Fruit fly (Drosophila melanogaster): ENCODE data around the gene tna.
A peak's percentile ranks its signal among the peaks of the same experiment; 100 is the strongest.

The tna gene

dm6 chr3L:10856534-10857030 is 21.3 kb downstream of the tna start (continued):
- TF ChIP-seq odd (GFP tag; optimal IDR thresholded peaks at IDR 0.05) (peak; percentile 36), CG16863 (GFP tag; optimal IDR thresholded peaks at IDR 0.05) (peak; percentile 39), mirr (GFP tag; optimal IDR thresholded peaks at IDR 0.05) (peak; percentile 96), CG33213 (GFP tag; optimal IDR thresholded peaks at IDR 0.05) (peak; percentile 4), repo (GFP tag; optimal IDR thresholded peaks at IDR 0.05) (peak; percentile 53), cas (GFP tag; IDR thresholded peaks at IDR 0.05) (no peak), crol (GFP tag; IDR thresholded peaks at IDR 0.05) (peak; percentile 91), run (tag; optimal IDR thresholded peaks at IDR 0.05) (peak; percentile 40), Abd-B (GFP tag; optimal IDR thresholded peaks at IDR 0.05) (peak; percentile 42), ranshi (GFP tag; IDR thresholded peaks at IDR 0.05) (peak; percentile 19; the same call in 1 of the 2 replicates), bsh (GFP tag; optimal IDR thresholded peaks at IDR 0.05) (no peak), CG13424 (tag; optimal IDR thresholded peaks at IDR 0.05) (peak; percentile 15), Lpt (GFP tag; optimal IDR thresholded peaks at IDR 0.05) (no peak), CG5180 (GFP tag; optimal IDR thresholded peaks at IDR 0.05) (peak; percentile 96), bcd (GFP tag; optimal IDR thresholded peaks at IDR 0.05) (peak; percentile 39), ro (GFP tag; IDR thresholded peaks at IDR 0.05) (no peak), grau (tag; optimal IDR thresholded peaks at IDR 0.05) (peak; percentile 11), tio (GFP tag; optimal IDR thresholded peaks at IDR 0.05) (no peak), Atf3 (GFP tag; optimal IDR thresholded peaks at IDR 0.05) (no peak), stwl (tag; optimal IDR thresholded peaks at IDR 0.05) (peak; percentile 39), Opbp (GFP tag; IDR thresholded peaks at IDR 0.05; ENCODE audit: partially characterized antibody) (peak; percentile 51; the same call in 1 of the 3 replicates), dmrt11E (tag; optimal IDR thresholded peaks at IDR 0.05) (peak; percentile 77), CG1603 (tag; optimal IDR thresholded peaks at IDR 0.05) (peak; percentile 56), jumu (GFP tag; optimal IDR thresholded peaks at IDR 0.05) (no peak), CG4424 (GFP tag; optimal IDR thresholded peaks at IDR 0.05) (peak; percentile 100), pan (optimal IDR thresholded peaks at IDR 0.05) (no peak), pan (GFP tag; optimal IDR thresholded peaks at IDR 0.05 in 1 of 2, IDR thresholded peaks at IDR 0.05 in 1 of 2) (peak in 1 of 2 experiments; percentile 34), hbn (GFP tag; IDR thresholded peaks at IDR 0.05; ENCODE audit: partially characterized antibody) (no peak), CG13894 (tag; optimal IDR thresholded peaks at IDR 0.05) (peak; percentile 87), al (GFP tag; IDR thresholded peaks at IDR 0.05) (no peak), onecut (GFP tag; IDR thresholded peaks at IDR 0.05) (peak; percentile 48), Trl (optimal IDR thresholded peaks at IDR 0.05) (peak; percentile 96 to 99), Trl (GFP tag; optimal IDR thresholded peaks at IDR 0.05) (peak; percentile 76), sug (tag; optimal IDR thresholded peaks at IDR 0.05) (peak; percentile 69), danr (GFP tag; IDR thresholded peaks at IDR 0.05) (no peak), kni (GFP tag; optimal IDR thresholded peaks at IDR 0.05) (peak; percentile 90), disco-r (GFP tag; optimal IDR thresholded peaks at IDR 0.05) (peak; percentile 26)

DNA sequence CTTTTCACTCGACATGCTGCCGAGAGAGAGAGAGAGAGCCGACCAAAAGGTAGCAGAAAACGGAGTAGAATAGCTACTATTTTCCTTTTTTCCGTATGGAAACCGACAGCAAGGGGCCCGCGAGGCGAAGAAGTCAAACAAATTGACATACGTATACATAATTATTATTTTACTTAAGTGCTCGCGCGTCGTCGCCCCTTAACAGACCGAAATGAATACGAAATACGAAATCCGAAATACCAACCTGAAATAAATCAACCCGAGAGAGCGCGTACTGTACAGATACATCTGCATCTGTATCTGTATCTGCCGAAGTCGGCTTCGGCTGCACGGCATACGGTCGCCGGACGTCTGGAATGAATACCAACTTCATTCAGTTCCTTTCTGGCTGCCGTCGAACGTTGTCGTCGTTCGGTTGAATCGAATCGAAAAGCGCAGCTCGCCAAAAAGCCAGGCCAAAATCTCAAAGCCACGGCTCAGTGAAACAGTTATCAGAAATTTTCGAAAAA is 22.2 kb downstream of the tna start:
- TF ChIP-seq ac (GFP tag; optimal IDR thresholded peaks at IDR 0.05) (no peak), org-1 (GFP tag; optimal IDR thresholded peaks at IDR 0.05) (no peak), Vsx1 (GFP tag; optimal IDR thresholded peaks at IDR 0.05) (no peak), tgo (GFP tag; IDR thresholded peaks at IDR 0.05) (peak; percentile 14; the same call in 1 of the 3 replicates), az2 (GFP tag; optimal IDR thresholded peaks at IDR 0.05) (no peak), ato (GFP tag; IDR thresholded peaks at IDR 0.05; ENCODE audit: partially characterized antibody) (peak; percentile 70), kah (GFP tag; optimal IDR thresholded peaks at IDR 0.05) (peak; percentile 43), vfl (GFP tag; optimal IDR thresholded peaks at IDR 0.05) (no peak), en (GFP tag; optimal IDR thresholded peaks at IDR 0.05) (no peak), CG17802 (tag; optimal IDR thresholded peaks at IDR 0.05) (no peak), CG7556 (GFP tag; optimal IDR thresholded peaks at IDR 0.05) (no peak), Nf-YC (tag; optimal IDR thresholded peaks at IDR 0.05) (peak; percentile 41), eyg (GFP tag; optimal IDR thresholded peaks at IDR 0.05) (no peak), oc (tag; optimal IDR thresholded peaks at IDR 0.05) (peak; percentile 68), CG15601 (tag; optimal IDR thresholded peaks at IDR 0.05) (no peak), CG1792 (GFP tag; optimal IDR thresholded peaks at IDR 0.05) (peak; percentile 46), Atf3 (GFP tag; optimal IDR thresholded peaks at IDR 0.05) (no peak)

Measured in whole organism, embryonic.